Worm (Caenorhabditis elegans): ENCODE data around the gene rab-28.

DNA sequence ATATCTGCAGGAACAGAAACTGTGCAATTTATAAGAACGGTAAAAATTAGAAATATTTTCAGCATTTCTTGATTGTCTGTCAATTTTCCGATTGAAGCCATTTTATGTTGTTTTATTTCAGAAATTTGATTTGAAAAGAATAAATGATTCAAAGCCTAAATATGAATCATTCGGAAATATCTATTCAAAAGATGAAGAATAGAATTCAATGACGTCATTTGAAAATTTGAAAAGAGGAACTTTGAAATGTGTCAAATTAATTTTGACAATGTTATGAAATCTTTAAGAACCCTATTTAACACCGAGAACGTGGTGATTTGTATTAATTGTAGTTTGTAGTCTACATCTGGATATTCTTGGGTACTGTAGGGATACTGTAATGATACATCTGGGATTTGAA, 51.3 kb downstream of the rab-28 start, which contains the start of gene C46C2.5:
- TF ChIP-seq him-1 (tag; optimal IDR thresholded peaks at IDR 0.05): no peak
- no peak for TF ChIP-seq W03F9.2 (tag; optimal IDR thresholded peaks at IDR 0.05)

Measured in whole organism, L4/young adult.